Fruit fly (Drosophila melanogaster) whole organism, embryonic: Measurements from ENCODE around the gene CG4577.

Experiments
- Atf3 ChIP-seq: fragments of 200-800 bp; sonication (Bioruptor generic); optimal IDR thresholded peaks from 3 replicates; lab custom pipeline; 2016; ENCODE audit warnings: missing biosample characterization, missing genetic modification characterization
- Bgb ChIP-seq: fragments of 200-800 bp; sonication (Bioruptor generic); IDR thresholded peaks from 2 replicates; pipeline ENCODE4 v1.3.6; 2022; ENCODE audit warnings: missing biosample characterization, missing genetic modification characterization; ENCODE audit not compliant: partially characterized antibody
- BtbVII ChIP-seq: fragments of 200-800 bp; sonication (Bioruptor generic); optimal IDR thresholded peaks from 3 replicates; lab custom pipeline; 2017; ENCODE audit warnings: missing biosample characterization, mild to moderate bottlenecking, missing genetic modification characterization
- CG10267 ChIP-seq: fragments of 200-800 bp; sonication (Bioruptor generic); optimal IDR thresholded peaks from 2 replicates; lab custom pipeline; 2018; ENCODE audit warnings: missing biosample characterization, mild to moderate bottlenecking, missing genetic modification characterization, moderate library complexity
- CG10321 ChIP-seq: fragments of 200-800 bp; sonication (Bioruptor generic); IDR thresholded peaks from 2 replicates; pipeline ENCODE4 v1.3.6; 2022; ENCODE audit warnings: missing biosample characterization, missing genetic modification characterization
- CG10565 ChIP-seq: fragments of 200-800 bp; sonication (Bioruptor generic); optimal IDR thresholded peaks from 3 replicates; lab custom pipeline; 2016; ENCODE audit warnings: missing biosample characterization, mild to moderate bottlenecking, missing genetic modification characterization
- CG12659 ChIP-seq: fragments of 200-800 bp; sonication (Bioruptor generic); optimal IDR thresholded peaks from 3 replicates; lab custom pipeline; 2017; ENCODE audit warnings: mild to moderate bottlenecking, missing biosample characterization, missing genetic modification reagents, missing genetic modification characterization
- CG33557 ChIP-seq: fragments of 200-800 bp; sonication (Bioruptor generic); optimal IDR thresholded peaks from 2 replicates; lab custom pipeline; 2019; ENCODE audit warnings: missing biosample characterization, mild to moderate bottlenecking, missing genetic modification characterization, moderate library complexity
- CG7556 ChIP-seq: fragments of 200-800 bp; sonication (Bioruptor generic); optimal IDR thresholded peaks from 2 replicates; lab custom pipeline; 2017; ENCODE audit warnings: missing biosample characterization, mild to moderate bottlenecking, missing genetic modification characterization
- CG7839 ChIP-seq: fragments of 200-800 bp; sonication (Bioruptor generic); optimal IDR thresholded peaks from 3 replicates; lab custom pipeline; 2018; ENCODE audit warnings: missing biosample characterization, mild to moderate bottlenecking, missing genetic modification characterization, moderate library complexity
- CTCF ChIP-seq: fragments of 200-800 bp; sonication (Bioruptor generic); optimal IDR thresholded peaks from 2 replicates; lab custom pipeline; 2017; ENCODE audit warnings: missing biosample characterization, mild to moderate bottlenecking, missing genetic modification characterization, moderate library complexity
- Chrac-16 ChIP-seq: fragments of 200-800 bp; sonication (Bioruptor generic); optimal IDR thresholded peaks from 3 replicates; lab custom pipeline; 2016; ENCODE audit warnings: missing biosample characterization, missing genetic modification characterization
- CkIIα-i1 ChIP-seq: fragments of 200-800 bp; sonication (Bioruptor generic); IDR thresholded peaks from 2 replicates; pipeline ENCODE4 v1.3.6; 2022; ENCODE audit warnings: missing biosample characterization, missing genetic modification characterization
- D19A ChIP-seq: fragments of 200-800 bp; optimal IDR thresholded peaks from 3 replicates; lab custom pipeline; 2019; ENCODE audit warnings: missing biosample characterization, mild to moderate bottlenecking, missing genetic modification characterization, moderate library complexity
- Doc2 ChIP-seq: fragments of 200-800 bp; sonication (Bioruptor generic); IDR thresholded peaks from 2 replicates; pipeline ENCODE4 v1.3.6; 2022; ENCODE audit warnings: missing biosample characterization, missing genetic modification characterization
- Drgx ChIP-seq: fragments of 200-800 bp; sonication (Bioruptor generic); IDR thresholded peaks from 2 replicates; pipeline ENCODE4 v1.3.6; 2022; ENCODE audit warnings: missing biosample characterization, missing genetic modification characterization
- E2f1 ChIP-seq: fragments of 200-800 bp; sonication (Bioruptor generic); IDR thresholded peaks from 2 replicates; pipeline ENCODE4 v1.3.6; 2022; ENCODE audit warnings: missing biosample characterization, missing genetic modification characterization
- E2f2 ChIP-seq: fragments of 200-800 bp; sonication (Bioruptor generic); IDR thresholded peaks from 2 replicates; pipeline ENCODE4 v1.3.6; 2022; ENCODE audit warnings: missing biosample characterization, missing genetic modification characterization
- Ets65A ChIP-seq: fragments of 200-800 bp; sonication (Bioruptor generic); peaks from one replicate; lab custom pipeline; 2016; ENCODE audit warnings: missing biosample characterization, missing genetic modification characterization
- Fer1 ChIP-seq: fragments of 200-800 bp; sonication (Bioruptor generic); optimal IDR thresholded peaks from 2 replicates; lab custom pipeline; 2017; ENCODE audit warnings: missing biosample characterization, mild to moderate bottlenecking, missing genetic modification characterization
- HLH4C ChIP-seq: fragments of 200-800 bp; sonication (Bioruptor generic); IDR thresholded peaks from 3 replicates; pipeline ENCODE4 v1.3.6; 2022; ENCODE audit warnings: missing biosample characterization, missing genetic modification characterization; ENCODE audit not compliant: partially characterized antibody
- HLHmδ ChIP-seq: fragments of 200-800 bp; sonication (Bioruptor generic); optimal IDR thresholded peaks from 2 replicates; lab custom pipeline; 2018; ENCODE audit warnings: missing biosample characterization, mild to moderate bottlenecking, missing genetic modification characterization, moderate library complexity
- Hand ChIP-seq: fragments of 200-800 bp; sonication (Bioruptor generic); optimal IDR thresholded peaks from 2 replicates; lab custom pipeline; 2017; ENCODE audit warnings: mild to moderate bottlenecking, missing biosample characterization, missing genetic modification reagents, missing genetic modification characterization
- Hmr ChIP-seq: fragments of 200-800 bp; sonication (Bioruptor generic); optimal IDR thresholded peaks from 3 replicates; lab custom pipeline; 2017; ENCODE audit warnings: mild to moderate bottlenecking, missing biosample characterization, missing genetic modification reagents, missing genetic modification characterization
- Kr ChIP-seq: fragments of 200-800 bp; sonication (Bioruptor generic); optimal IDR thresholded peaks from 2 replicates; lab custom pipeline; 2017; ENCODE audit warnings: missing biosample characterization, mild to moderate bottlenecking, missing genetic modification characterization
- Mes4 ChIP-seq: fragments of 200-800 bp; sonication (Bioruptor generic); optimal IDR thresholded peaks from 2 replicates; lab custom pipeline; 2016; ENCODE audit warnings: missing biosample characterization, missing genetic modification characterization
- Myb ChIP-seq: fragments of 200-800 bp; sonication (Bioruptor generic); optimal IDR thresholded peaks from 2 replicates; lab custom pipeline; 2016; ENCODE audit warnings: missing biosample characterization, missing genetic modification characterization
- NC2α ChIP-seq: fragments of 200-800 bp; sonication (Bioruptor generic); optimal IDR thresholded peaks from 2 replicates; lab custom pipeline; 2016; ENCODE audit warnings: missing biosample characterization, missing genetic modification characterization
- Ravus ChIP-seq: fragments of 200-800 bp; sonication (Bioruptor generic); IDR thresholded peaks from 2 replicates; pipeline ENCODE4 v1.3.6; 2022; ENCODE audit warnings: missing biosample characterization, missing genetic modification characterization
- TFAM ChIP-seq: fragments of 200-800 bp; sonication (Bioruptor generic); optimal IDR thresholded peaks from 2 replicates; lab custom pipeline; 2017; ENCODE audit warnings: missing biosample characterization, missing genetic modification characterization, inconsistent platforms
- al ChIP-seq: fragments of 200-800 bp; sonication (Bioruptor generic); IDR thresholded peaks from 2 replicates; pipeline ENCODE4 v1.3.6; 2022; ENCODE audit warnings: missing biosample characterization, missing genetic modification characterization
- cas ChIP-seq: fragments of 200-800 bp; sonication (Bioruptor generic); IDR thresholded peaks from 2 replicates; pipeline ENCODE4 v1.3.6; 2022; ENCODE audit warnings: missing biosample characterization, missing genetic modification characterization
- dmrt11E ChIP-seq: fragments of 200-800 bp; sonication (Bioruptor generic); optimal IDR thresholded peaks from 3 replicates; lab custom pipeline; 2018; ENCODE audit warnings: missing biosample characterization, mild to moderate bottlenecking, missing genetic modification characterization, moderate library complexity
- exex ChIP-seq: fragments of 200-800 bp; sonication (Bioruptor generic); optimal IDR thresholded peaks from 4 replicates; lab custom pipeline; 2018; ENCODE audit warnings: missing biosample characterization, mild to moderate bottlenecking, missing genetic modification characterization, moderate library complexity
- fd3F ChIP-seq: fragments of 200-800 bp; sonication (Bioruptor generic); optimal IDR thresholded peaks from 2 replicates; lab custom pipeline; 2018; ENCODE audit warnings: missing biosample characterization, mild to moderate bottlenecking, missing genetic modification characterization, moderate library complexity
- fd64A ChIP-seq: fragments of 200-800 bp; sonication (Bioruptor generic); optimal IDR thresholded peaks from 3 replicates; lab custom pipeline; 2018; ENCODE audit warnings: missing biosample characterization, mild to moderate bottlenecking, missing genetic modification characterization
- gem ChIP-seq: fragments of 200-800 bp; sonication (Bioruptor generic); optimal IDR thresholded peaks from 2 replicates; lab custom pipeline; 2019; ENCODE audit warnings: missing biosample characterization, mild to moderate bottlenecking, missing genetic modification characterization, moderate library complexity
- grau ChIP-seq: fragments of 200-800 bp; optimal IDR thresholded peaks from 3 replicates; lab custom pipeline; 2019; ENCODE audit warnings: missing biosample characterization, mild to moderate bottlenecking, missing genetic modification characterization, moderate library complexity
- ham ChIP-seq: fragments of 200-800 bp; sonication (Bioruptor generic); IDR thresholded peaks from 2 replicates; pipeline ENCODE4 v1.3.6; 2022; ENCODE audit warnings: missing biosample characterization, missing genetic modification characterization
- lbe ChIP-seq: fragments of 200-800 bp; sonication (Bioruptor generic); optimal IDR thresholded peaks from 2 replicates; lab custom pipeline; 2016; ENCODE audit warnings: missing biosample characterization, mild to moderate bottlenecking, missing genetic modification characterization
- lmd ChIP-seq: fragments of 200-800 bp; sonication (Bioruptor generic); IDR thresholded peaks from 2 replicates; pipeline ENCODE4 v1.3.6; 2022; ENCODE audit warnings: missing biosample characterization, missing genetic modification characterization
- lola ChIP-seq, 3 experiments: fragments of >200 bp in 2 of 3; fragments of 200-800 bp in 1 of 3; sonication (Bioruptor generic) in 1 of 3; optimal IDR thresholded peaks; 2 replicates each; lab custom pipeline; 2017 to 2019; ENCODE audit warnings: missing biosample characterization in 3 of 3, missing genetic modification characterization in 3 of 3, mild to moderate bottlenecking in 1 of 3, moderate library complexity in 1 of 3
- mirr ChIP-seq: fragments of 200-800 bp; sonication (Bioruptor generic); optimal IDR thresholded peaks from 3 replicates; lab custom pipeline; 2018; ENCODE audit warnings: missing biosample characterization, mild to moderate bottlenecking, missing genetic modification characterization
- nerfin-2 ChIP-seq: fragments of 200-800 bp; sonication (Bioruptor generic); IDR thresholded peaks from 2 replicates; pipeline ENCODE4 v1.3.6; 2022; ENCODE audit warnings: missing biosample characterization, missing genetic modification characterization; ENCODE audit not compliant: partially characterized antibody
- pros ChIP-seq: fragments of 200-800 bp; sonication (Bioruptor generic); optimal IDR thresholded peaks from 3 replicates; lab custom pipeline; 2019; ENCODE audit warnings: missing biosample characterization, mild to moderate bottlenecking, missing genetic modification characterization, moderate library complexity
- psq ChIP-seq: fragments of 200-800 bp; sonication (Bioruptor generic); optimal IDR thresholded peaks from 2 replicates; lab custom pipeline; 2017; ENCODE audit warnings: missing biosample characterization, missing genetic modification characterization
- rib ChIP-seq: fragments of 200-800 bp; sonication (Bioruptor generic); IDR thresholded peaks from 2 replicates; pipeline ENCODE4 v1.3.6; 2022; ENCODE audit warnings: missing biosample characterization, missing genetic modification characterization
- sug ChIP-seq: fragments of 200-800 bp; optimal IDR thresholded peaks from 2 replicates; lab custom pipeline; 2019; ENCODE audit warnings: missing biosample characterization, mild to moderate bottlenecking, missing genetic modification characterization, moderate library complexity
- tap ChIP-seq: fragments of 200-800 bp; optimal IDR thresholded peaks from 3 replicates; lab custom pipeline; 2019; ENCODE audit warnings: missing biosample characterization, mild to moderate bottlenecking, missing genetic modification characterization, moderate library complexity
- tll ChIP-seq, 2 experiments: fragments of 200-800 bp in 1 of 2; fragments of >200 bp in 1 of 2; sonication (Bioruptor generic) in 1 of 2; optimal IDR thresholded peaks; 2 replicates each; lab custom pipeline; 2017 to 2019; ENCODE audit warnings: missing biosample characterization in 2 of 2, missing genetic modification characterization in 2 of 2, mild to moderate bottlenecking in 1 of 2, moderate library complexity in 1 of 2
- vvl ChIP-seq: fragments of 200-800 bp; sonication (Bioruptor generic); IDR thresholded peaks from 2 replicates; pipeline ENCODE4 v1.3.6; 2022; ENCODE audit warnings: missing biosample characterization, missing genetic modification characterization

The CG4577 gene

dm6 chr2L:1142730-1143281 lies 8.3 kb downstream of the CG4577 start, which contains the start of gene MFS3 (continued):
- TF ChIP-seq Ets65A (GFP tag; lab: Kevin White, UChicago) (no peak), NC2α (GFP tag; lab: Kevin White, UChicago) (no peak), mirr (peak; percentile 11), vvl (GFP tag; lab: Robert Waterston, UW) (peak; percentile 61; the same call in 1 of the 2 replicates), Doc2 (no peak), lola (GFP tag; optimal IDR thresholded peaks at IDR 0.05; lab: Kevin White, UChicago) (no peak), CG10267 (tag; lab: Kevin White, UChicago) (no peak), CG7556 (no peak), Bgb (peak; percentile 26; the same call in 1 of the 2 replicates), BtbVII (no peak), Drgx (GFP tag; lab: Robert Waterston, UW) (peak; percentile 25; the same call in 1 of the 2 replicates), tll (GFP tag; optimal IDR thresholded peaks at IDR 0.05; lab: Kevin White, UChicago) (peak in 1 of 2 experiments; percentile 33), nerfin-2 (GFP tag; lab: Robert Waterston, UW) (no peak), CG10321 (GFP tag; lab: Robert Waterston, UW) (no peak), tap (tag; lab: Kevin White, UChicago) (peak; percentile 11), fd3F (GFP tag; lab: Kevin White, UChicago) (no peak), E2f1 (no peak), Hmr (GFP tag; lab: Kevin White, UChicago) (peak; percentile 74), fd64A (GFP tag; lab: Kevin White, UChicago) (no peak), Kr (GFP tag; lab: Kevin White, UChicago) (no peak), al (no peak), lmd (GFP tag; lab: Robert Waterston, UW) (no peak), psq (GFP tag; lab: Kevin White, UChicago) (no peak), rib (GFP tag; lab: Robert Waterston, UW) (no peak), ham (GFP tag; lab: Robert Waterston, UW) (no peak), Atf3 (no peak), CG10565 (GFP tag; lab: Kevin White, UChicago) (no peak), TFAM (no peak), pros (GFP tag; lab: Kevin White, UChicago) (peak; percentile 79), dmrt11E (tag; lab: Kevin White, UChicago) (no peak), CG12659 (GFP tag; lab: Kevin White, UChicago) (peak; percentile 33), Mes4 (GFP tag; lab: Kevin White, UChicago) (no peak), grau (tag; lab: Kevin White, UChicago) (no peak), Ravus (GFP tag; lab: Robert Waterston, UW) (no peak), CG7839 (no peak), gem (tag; lab: Kevin White, UChicago) (no peak), HLHmδ (GFP tag; lab: Kevin White, UChicago) (peak; percentile 37), cas (GFP tag; lab: Robert Waterston, UW) (0 out of 2 replicates have a peak, but pooled peaks have one; percentile 9), Hand (peak; percentile 31), HLH4C (GFP tag; lab: Robert Waterston, UW) (no peak), sug (tag; lab: Kevin White, UChicago) (peak; percentile 36), lbe (GFP tag; lab: Kevin White, UChicago) (no peak), CG33557 (GFP tag; lab: Kevin White, UChicago) (no peak), E2f2 (peak; percentile 76), CkIIα-i1 (GFP tag; lab: Robert Waterston, UW) (no peak), Fer1 (GFP tag; lab: Kevin White, UChicago) (peak; percentile 62), Chrac-16 (no peak), Myb (GFP tag; lab: Kevin White, UChicago) (peak; percentile 36), exex (tag; lab: Kevin White, UChicago) (no peak), CTCF (peak; percentile 82), D19A (tag; lab: Kevin White, UChicago) (peak; percentile 88)
